Worm (Caenorhabditis elegans): ENCODE measurements around the gene C26B9.3.

- TF ChIP-seq him-1 (tag; optimal IDR thresholded peaks at IDR 0.05) = no peak
- no peak for TF ChIP-seq dao-5 (tag; optimal IDR thresholded peaks at IDR 0.05)
- TF ChIP-seq W03F9.2 (tag; optimal IDR thresholded peaks at IDR 0.05) = no peak
Observed at ce11 chrX:5348529-5349148, 10.5 kb downstream of the C26B9.3 start, which contains the start of gene syx-3.
